Worm (Caenorhabditis elegans): ENCODE data around the gene hsp-6.
A peak's percentile ranks its signal among the peaks of the same experiment; 100 is the strongest.

The hsp-6 gene

DNA sequence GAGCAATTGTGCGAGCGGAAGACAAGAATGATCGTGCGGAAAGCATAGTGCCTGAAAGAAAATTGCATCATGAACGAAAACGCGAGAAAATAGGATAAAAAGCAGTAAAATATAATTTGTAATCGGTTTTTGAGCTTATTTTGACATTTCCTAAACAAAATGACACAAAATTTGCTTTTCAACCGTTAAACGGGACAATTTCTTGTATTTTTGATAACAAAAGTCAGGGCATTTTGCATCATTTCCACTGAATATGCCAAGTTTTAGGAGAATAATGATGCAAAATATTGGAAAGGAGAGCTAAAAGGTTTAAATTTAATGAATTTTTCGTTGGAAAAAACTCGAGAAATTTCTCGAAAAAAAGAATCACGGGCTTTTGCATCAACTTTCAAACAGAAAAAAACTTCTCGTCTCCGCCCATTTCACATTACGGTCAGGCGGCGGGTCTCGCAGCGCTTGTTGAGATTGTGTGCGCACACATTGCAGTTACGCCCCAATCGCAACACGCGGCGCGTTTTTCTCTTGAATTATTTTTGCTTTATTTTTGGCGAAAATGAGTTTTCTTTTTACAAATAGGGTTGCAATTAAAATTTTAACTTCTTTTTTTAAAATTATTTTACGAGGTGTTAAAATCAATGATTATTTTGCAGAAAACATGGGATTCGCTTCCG, at the start of gene hsp-6, which contains the start of gene C37H5.5 (continued):
- TF ChIP-seq dpl-1 (GFP tag; optimal IDR thresholded peaks at IDR 0.05) (peak; percentile 59 to 77 (median 74)), tbx-2 (tag; optimal IDR thresholded peaks at IDR 0.05) (peak; percentile 79), ets-5 (GFP tag; IDR thresholded peaks at IDR 0.05) (no peak), C04F5.9 (tag; optimal IDR thresholded peaks at IDR 0.05) (no peak), nhr-85 (tag) (peak; percentile 88), efl-1 (optimal IDR thresholded peaks at IDR 0.05) (peak; percentile 78 to 83), efl-1 (GFP tag; optimal IDR thresholded peaks at IDR 0.05 in 1 of 2) (peak; percentile 67 to 97), nhr-12 (tag; optimal IDR thresholded peaks at IDR 0.05) (no peak)

DNA sequence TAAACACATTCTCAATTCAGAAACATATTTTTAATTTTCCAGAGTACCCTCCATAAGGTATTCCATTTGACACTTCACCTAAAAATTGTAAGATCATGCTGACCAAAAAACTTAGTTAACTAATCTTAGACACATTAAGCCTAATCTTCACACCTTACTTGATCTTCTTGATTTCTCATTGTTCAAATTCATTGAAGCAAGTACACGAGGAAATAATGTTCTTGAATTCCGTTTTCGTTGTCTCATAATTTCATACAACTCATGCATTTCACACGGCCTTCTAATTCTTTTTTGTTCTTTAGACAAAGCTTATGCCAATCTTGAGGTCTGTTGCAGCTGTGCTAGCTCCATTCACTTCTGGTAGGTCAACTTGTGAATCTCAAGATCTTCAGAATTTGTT, 45.4 kb upstream of the hsp-6 start, which contains the start of gene srd-33:
Gene srd-33, plus strand, starts transcription at position 301 of the 400 bp plus-strand sequence.
- no peak for TF ChIP-seq F16B12.6 (tag; optimal IDR thresholded peaks at IDR 0.05)
- no peak for TF ChIP-seq lsy-2 (tag; optimal IDR thresholded peaks at IDR 0.05)
- TF ChIP-seq ceh-88 (GFP tag; IDR thresholded peaks at IDR 0.05) = no peak
- no peak for TF ChIP-seq lin-39 (tag; optimal IDR thresholded peaks at IDR 0.05)
- no peak for TF ChIP-seq alr-1 (tag; optimal IDR thresholded peaks at IDR 0.05; ENCODE audit: borderline replicate concordance)
- TF ChIP-seq ceh-8 (GFP tag; optimal IDR thresholded peaks at IDR 0.05) = no peak
- no peak for TF ChIP-seq jun-1 (tag; optimal IDR thresholded peaks at IDR 0.05)
- TF ChIP-seq fos-1 (tag; optimal IDR thresholded peaks at IDR 0.05) = no peak
- no peak for TF ChIP-seq fkh-4 (tag; optimal IDR thresholded peaks at IDR 0.05; ENCODE audit: borderline replicate concordance)
- no peak for TF ChIP-seq lin-13 (GFP tag; optimal IDR thresholded peaks at IDR 0.05)
- TF ChIP-seq ceh-63 (GFP tag; optimal IDR thresholded peaks at IDR 0.05) = no peak

DNA sequence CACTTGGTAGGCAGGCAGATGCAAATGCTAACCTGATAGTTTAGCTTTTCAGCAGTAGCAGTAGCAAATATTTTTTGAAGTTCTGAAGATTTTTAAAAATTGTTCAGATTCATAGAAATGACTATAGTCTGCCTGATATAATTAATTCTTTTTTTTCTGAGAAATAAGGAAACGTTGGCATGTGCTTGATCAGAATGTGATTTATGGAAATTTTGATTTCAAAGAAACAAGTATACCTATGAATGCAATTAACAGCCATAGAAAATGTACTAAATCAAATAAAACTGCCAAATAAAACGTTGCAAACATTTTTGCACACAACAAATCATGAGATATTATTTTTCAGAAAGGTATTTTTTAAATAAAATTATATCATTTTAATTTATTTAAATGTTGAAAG, 44.1 kb upstream of the hsp-6 start:
- TF ChIP-seq isw-1 (GFP tag; IDR thresholded peaks at IDR 0.05) (no peak), nhr-20 (tag; optimal IDR thresholded peaks at IDR 0.05) (peak; percentile 11), grh-1 (GFP tag; IDR thresholded peaks at IDR 0.05) (no peak), fkh-8 (tag; optimal IDR thresholded peaks at IDR 0.05) (peak; percentile 58), ces-1 (GFP tag; optimal IDR thresholded peaks at IDR 0.05) (no peak), nhr-76 (tag; optimal IDR thresholded peaks at IDR 0.05) (no peak), rnt-1 (tag; optimal IDR thresholded peaks at IDR 0.05) (no peak), nhr-47 (tag; optimal IDR thresholded peaks at IDR 0.05) (peak; percentile 49), nhr-71 (tag; optimal IDR thresholded peaks at IDR 0.05) (peak; percentile 52), hlh-4 (tag; optimal IDR thresholded peaks at IDR 0.05) (peak; percentile 73), nhr-19 (GFP tag; conservative IDR thresholded peaks at IDR 0.05) (no peak), nhr-11 (tag; optimal IDR thresholded peaks at IDR 0.05) (peak; percentile 68), pqm-1 (tag; optimal IDR thresholded peaks at IDR 0.05) (no peak), fos-1 (tag; optimal IDR thresholded peaks at IDR 0.05) (no peak), unc-62 (GFP tag; optimal IDR thresholded peaks at IDR 0.05) (no peak), lin-35 (GFP tag; optimal IDR thresholded peaks at IDR 0.05) (no peak), vab-15 (tag; optimal IDR thresholded peaks at IDR 0.05) (no peak), unc-30 (tag; optimal IDR thresholded peaks at IDR 0.05) (no peak), lin-14 (GFP tag; optimal IDR thresholded peaks at IDR 0.05) (peak; percentile 44), dpl-1 (GFP tag; optimal IDR thresholded peaks at IDR 0.05) (no peak), fkh-10 (GFP tag; optimal IDR thresholded peaks at IDR 0.05) (no peak), ztf-4 (tag; optimal IDR thresholded peaks at IDR 0.05) (no peak), egl-27 (tag; optimal IDR thresholded peaks at IDR 0.05) (no peak)

All from whole organism, L1 larva.